Worm (Caenorhabditis elegans) whole organism, L3 larva: Measurements from ENCODE around the gene arv-1.

Experiments used
- R02D3.7 ChIP-seq: fragments of 150-350 bp; optimal IDR thresholded peaks from 2 replicates; lab custom pipeline; 2014; ENCODE audit warnings: missing biosample characterization, missing genetic modification characterization
- ZK546.5 ChIP-seq: sonication (generic microtip); optimal IDR thresholded peaks from 2 replicates; lab custom pipeline; 2017; ENCODE audit warnings: missing biosample characterization, missing genetic modification characterization
- aly-2 ChIP-seq: fragments of 150-350 bp; optimal IDR thresholded peaks from 2 replicates; lab custom pipeline; 2014; ENCODE audit warnings: missing biosample characterization, missing genetic modification characterization
- ama-1 ChIP-seq: fragments of 150-350 bp; optimal IDR thresholded peaks from 2 replicates; lab custom pipeline; 2018
- ceh-16 ChIP-seq: sonication (generic microtip); optimal IDR thresholded peaks from 2 replicates; lab custom pipeline; 2017; ENCODE audit warnings: missing biosample characterization, missing genetic modification characterization
- ceh-28 ChIP-seq: fragments of 150-350 bp; optimal IDR thresholded peaks from 2 replicates; lab custom pipeline; 2014; ENCODE audit warnings: missing biosample characterization, missing genetic modification reagents, missing genetic modification characterization
- ceh-82 ChIP-seq: fragments of 150-350 bp; optimal IDR thresholded peaks from 2 replicates; lab custom pipeline; 2014; ENCODE audit warnings: missing biosample characterization, missing genetic modification characterization
- ceh-9 ChIP-seq: sonication (generic microtip); optimal IDR thresholded peaks from 2 replicates; lab custom pipeline; 2018; ENCODE audit warnings: missing biosample characterization, missing genetic modification characterization
- daf-12 ChIP-seq: fragments of 150-350 bp; optimal IDR thresholded peaks from 2 replicates; lab custom pipeline; 2014; ENCODE audit warnings: missing biosample characterization, missing genetic modification reagents, missing genetic modification characterization
- egl-27 ChIP-seq: sonication (generic microtip); optimal IDR thresholded peaks from 4 replicates; lab custom pipeline; 2017; ENCODE audit warnings: missing biosample characterization, missing genetic modification reagents, missing genetic modification characterization
- egl-5 ChIP-seq: fragments of 150-350 bp; optimal IDR thresholded peaks from 2 replicates; lab custom pipeline; 2017; ENCODE audit warnings: missing biosample characterization, missing genetic modification reagents, missing genetic modification characterization, inconsistent platforms
- elt-2 ChIP-seq: sonication (generic microtip); optimal IDR thresholded peaks from 2 replicates; lab custom pipeline; 2016; ENCODE audit warnings: missing genetic modification reagents, mild to moderate bottlenecking, missing genetic modification characterization, missing compliant biosample characterization
- elt-3 ChIP-seq, 3 experiments: fragments of 150-350 bp in 1 of 3; sonication (generic microtip) in 2 of 3; optimal IDR thresholded peaks; 2 replicates in 2 of 3; 4 replicates in 1 of 3; lab custom pipeline; 2014 to 2017; ENCODE audit warnings: missing biosample characterization in 3 of 3, missing genetic modification characterization in 3 of 3
- eor-1 ChIP-seq, 2 experiments: fragments of 150-350 bp; optimal IDR thresholded peaks; 2 replicates each; lab custom pipeline; 2014 to 2018; ENCODE audit warnings: missing biosample characterization in 2 of 2, missing genetic modification characterization in 2 of 2
- fkh-10 ChIP-seq: sonication (generic microtip); optimal IDR thresholded peaks from 2 replicates; lab custom pipeline; 2017; ENCODE audit warnings: missing biosample characterization, missing genetic modification reagents, missing genetic modification characterization
- fkh-2 ChIP-seq: fragments of 150-350 bp; optimal IDR thresholded peaks from 2 replicates; lab custom pipeline; 2014; ENCODE audit warnings: missing biosample characterization, missing genetic modification reagents, missing genetic modification characterization
- fos-1 ChIP-seq: fragments of 150-350 bp; optimal IDR thresholded peaks from 2 replicates; lab custom pipeline; 2014; ENCODE audit warnings: missing biosample characterization, missing genetic modification characterization
- hmg-11 ChIP-seq: sonication (generic microtip); optimal IDR thresholded peaks from 2 replicates; lab custom pipeline; 2016; ENCODE audit warnings: missing genetic modification characterization, missing compliant biosample characterization
- jun-1 ChIP-seq: fragments of 150-350 bp; optimal IDR thresholded peaks from 2 replicates; lab custom pipeline; 2014; ENCODE audit warnings: missing biosample characterization, missing genetic modification reagents, missing genetic modification characterization
- lin-15B ChIP-seq: fragments of 150-350 bp; optimal IDR thresholded peaks from 2 replicates; lab custom pipeline; 2014; ENCODE audit warnings: missing biosample characterization, missing genetic modification characterization
- lin-39 ChIP-seq: fragments of 150-350 bp; optimal IDR thresholded peaks from 2 replicates; lab custom pipeline; 2018; ENCODE audit warnings: missing biosample characterization, missing genetic modification reagents, missing genetic modification characterization
- mdl-1 ChIP-seq: fragments of 150-350 bp; optimal IDR thresholded peaks from 2 replicates; lab custom pipeline; 2014; ENCODE audit warnings: missing biosample characterization, missing genetic modification characterization
- mml-1 ChIP-seq: fragments of 150-350 bp; sonication (generic microtip); optimal IDR thresholded peaks from 3 replicates; lab custom pipeline; 2014; ENCODE audit warnings: missing biosample characterization, missing genetic modification characterization
- nfya-1 ChIP-seq: sonication (generic microtip); optimal IDR thresholded peaks from 2 replicates; lab custom pipeline; 2017; ENCODE audit warnings: missing genetic modification characterization, mild to moderate bottlenecking, missing compliant biosample characterization, antibody characterized with exemption, moderate library complexity; ENCODE audit not compliant: insufficient read depth
- nhr-12 ChIP-seq: fragments of 150-350 bp; optimal IDR thresholded peaks from 2 replicates; lab custom pipeline; 2014; ENCODE audit warnings: missing biosample characterization, missing genetic modification characterization
- nhr-23 ChIP-seq: fragments of 150-350 bp; optimal IDR thresholded peaks from 2 replicates; lab custom pipeline; 2014; ENCODE audit warnings: missing biosample characterization, missing genetic modification reagents, missing genetic modification characterization
- nhr-237 ChIP-seq: fragments of 150-350 bp; optimal IDR thresholded peaks from 2 replicates; lab custom pipeline; 2014; ENCODE audit warnings: missing biosample characterization, missing genetic modification characterization
- nhr-25 ChIP-seq: sonication (generic microtip); optimal IDR thresholded peaks from 2 replicates; lab custom pipeline; 2017; ENCODE audit warnings: missing biosample characterization, missing genetic modification characterization
- nhr-28 ChIP-seq: fragments of 150-350 bp; optimal IDR thresholded peaks from 2 replicates; lab custom pipeline; 2014; ENCODE audit warnings: missing biosample characterization, missing genetic modification characterization
- nhr-67 ChIP-seq: fragments of 150-350 bp; optimal IDR thresholded peaks from 2 replicates; lab custom pipeline; 2014; ENCODE audit warnings: missing biosample characterization, missing genetic modification characterization
- nhr-76 ChIP-seq: fragments of 150-350 bp; sonication (generic microtip); optimal IDR thresholded peaks from 5 replicates; lab custom pipeline; 2014; ENCODE audit warnings: missing biosample characterization, missing genetic modification characterization
- pha-4 ChIP-seq: fragments of 150-350 bp; optimal IDR thresholded peaks from 2 replicates; lab custom pipeline; 2014; ENCODE audit warnings: missing biosample characterization, missing genetic modification reagents, missing genetic modification characterization
- pqm-1 ChIP-seq: fragments of 150-350 bp; optimal IDR thresholded peaks from 2 replicates; lab custom pipeline; 2017; ENCODE audit warnings: missing biosample characterization, missing genetic modification characterization, inconsistent platforms
- sea-2 ChIP-seq: fragments of 150-350 bp; sonication (generic microtip); optimal IDR thresholded peaks from 4 replicates; lab custom pipeline; 2014; ENCODE audit warnings: missing biosample characterization, missing genetic modification reagents, missing genetic modification characterization
- skn-1 ChIP-seq: fragments of 150-350 bp; optimal IDR thresholded peaks from 2 replicates; lab custom pipeline; 2014; ENCODE audit warnings: missing biosample characterization, missing genetic modification characterization
- snpc-4 ChIP-seq: fragments of 150-350 bp; optimal IDR thresholded peaks from 2 replicates; lab custom pipeline; 2014; ENCODE audit warnings: missing biosample characterization, missing genetic modification characterization
- tbx-2 ChIP-seq: sonication (generic microtip); optimal IDR thresholded peaks from 2 replicates; lab custom pipeline; 2016; ENCODE audit warnings: mild to moderate bottlenecking, missing genetic modification characterization, missing compliant biosample characterization
- unc-39 ChIP-seq: sonication (generic microtip); optimal IDR thresholded peaks from 4 replicates; lab custom pipeline; 2017; ENCODE audit warnings: missing biosample characterization, missing genetic modification characterization
- unc-62 ChIP-seq: fragments of 150-350 bp; sonication (generic microtip); optimal IDR thresholded peaks from 4 replicates; lab custom pipeline; 2014; ENCODE audit warnings: missing biosample characterization, missing genetic modification reagents, missing genetic modification characterization
- zag-1 ChIP-seq: fragments of 150-350 bp; optimal IDR thresholded peaks from 2 replicates; lab custom pipeline; 2014; ENCODE audit warnings: missing biosample characterization, missing genetic modification characterization

The arv-1 gene

ce11 chrII:10203765-10204164 lies 3.1 kb upstream of the arv-1 start:
- TF ChIP-seq pha-4 (tag; lab: Kevin White, UChicago) (no peak), nhr-76 (tag; lab: Kevin White, UChicago) (no peak), nhr-25 (tag; lab: Kevin White, UChicago) (peak; percentile 40)

- TF ChIP-seq aly-2 (tag; lab: Kevin White, UChicago): no peak
- no peak for TF ChIP-seq ceh-82 (tag; lab: Kevin White, UChicago)
- no peak for TF ChIP-seq jun-1 (tag; lab: Kevin White, UChicago)
- TF ChIP-seq ceh-16 (tag; lab: Kevin White, UChicago): no peak
- no peak for TF ChIP-seq daf-12
- TF ChIP-seq mdl-1: no peak
- peak; percentile 20 for TF ChIP-seq nfya-1 (tag; lab: Kevin White, UChicago)
- no peak for TF ChIP-seq zag-1 (tag; lab: Kevin White, UChicago)
- no peak for TF ChIP-seq fkh-2 (tag; lab: Kevin White, UChicago)
- TF ChIP-seq tbx-2 (tag; lab: Kevin White, UChicago): no peak
- peak; percentile 26 for TF ChIP-seq egl-5 (tag; lab: Kevin White, UChicago)
- TF ChIP-seq snpc-4 (tag; lab: Kevin White, UChicago): no peak
- no peak for TF ChIP-seq nhr-12 (tag; lab: Kevin White, UChicago)
- no peak for TF ChIP-seq nhr-23
- no peak for TF ChIP-seq sea-2 (GFP tag; lab: Kevin White, UChicago)
- TF ChIP-seq hmg-11 (tag; lab: Kevin White, UChicago): no peak
Observed at ce11 chrII:10203067-10203466, 2.4 kb upstream of the arv-1 start.

- TF ChIP-seq nhr-23: no peak
- TF ChIP-seq nfya-1 (tag; lab: Kevin White, UChicago): peak; percentile 68
- no peak for TF ChIP-seq mdl-1
- peak; percentile 18 for TF ChIP-seq hmg-11 (tag; lab: Kevin White, UChicago)
- TF ChIP-seq lin-15B (tag; lab: Kevin White, UChicago): peak; percentile 25
- TF ChIP-seq snpc-4 (tag; lab: Kevin White, UChicago): peak; percentile 32
- no peak for TF ChIP-seq aly-2 (tag; lab: Kevin White, UChicago)
- TF ChIP-seq R02D3.7: no peak
Observed at ce11 chrII:10202275-10202674, 1.7 kb upstream of the arv-1 start.

ce11 chrII:10199906-10200305 lies 717 bp downstream of the arv-1 start, which contains the start of gene R05H5.4:
Gene R05H5.4, minus strand, starts transcription at chrII:10200006.
- no peak for TF ChIP-seq nhr-76 (tag; lab: Kevin White, UChicago)
- no peak for TF ChIP-seq nhr-25 (tag; lab: Kevin White, UChicago)
- TF ChIP-seq mml-1 (tag; lab: Kevin White, UChicago): no peak
- no peak for TF ChIP-seq pqm-1 (tag; lab: Kevin White, UChicago)
- no peak for TF ChIP-seq nhr-237 (tag; lab: Kevin White, UChicago)
- no peak for TF ChIP-seq unc-39
- no peak for TF ChIP-seq snpc-4 (tag; lab: Kevin White, UChicago)
- no peak for TF ChIP-seq unc-62 (GFP tag; lab: Kevin White, UChicago)
- no peak for TF ChIP-seq ZK546.5
- no peak for TF ChIP-seq aly-2 (tag; lab: Kevin White, UChicago)
- TF ChIP-seq fos-1 (tag; lab: Kevin White, UChicago): no peak
- no peak for TF ChIP-seq nhr-67
- no peak for TF ChIP-seq pha-4 (tag; lab: Kevin White, UChicago)
- TF ChIP-seq ceh-28: no peak
- no peak for TF ChIP-seq nhr-28 (tag; lab: Kevin White, UChicago)

- TF ChIP-seq ceh-28 (no peak), nhr-67 (no peak)
Observed at ce11 chrII:10198486-10198885, 2.1 kb downstream of the arv-1 start.

- no peak for TF ChIP-seq ceh-9
- no peak for TF ChIP-seq zag-1 (tag; lab: Kevin White, UChicago)
- TF ChIP-seq sea-2 (GFP tag; lab: Kevin White, UChicago): no peak
- TF ChIP-seq fkh-2 (tag; lab: Kevin White, UChicago): no peak
- TF ChIP-seq aly-2 (tag; lab: Kevin White, UChicago): no peak
- no peak for TF ChIP-seq fos-1 (tag; lab: Kevin White, UChicago)
- no peak for TF ChIP-seq ceh-82 (tag; lab: Kevin White, UChicago)
- TF ChIP-seq elt-3 (tag; optimal IDR thresholded peaks at IDR 0.05; lab: Kevin White, UChicago): no peak
- TF ChIP-seq nfya-1 (tag; lab: Kevin White, UChicago): peak; percentile 72
- TF ChIP-seq snpc-4 (tag; lab: Kevin White, UChicago): peak; percentile 45
- TF ChIP-seq skn-1 (tag; lab: Kevin White, UChicago): no peak
- TF ChIP-seq nhr-76 (tag; lab: Kevin White, UChicago): no peak
- no peak for TF ChIP-seq nhr-67
- peak; percentile 24 for TF ChIP-seq nhr-25 (tag; lab: Kevin White, UChicago)
- peak; percentile 54 for TF ChIP-seq lin-39
- no peak for TF ChIP-seq elt-2 (tag; lab: Kevin White, UChicago)
- TF ChIP-seq egl-5 (tag; lab: Kevin White, UChicago): no peak
- TF ChIP-seq ama-1 (lab: Kevin White, UChicago): no peak
- no peak for TF ChIP-seq tbx-2 (tag; lab: Kevin White, UChicago)
- no peak for TF ChIP-seq egl-27 (tag; lab: Kevin White, UChicago)
- no peak for TF ChIP-seq unc-62 (GFP tag; lab: Kevin White, UChicago)
- peak; percentile 70 for TF ChIP-seq fkh-10 (GFP tag; lab: Kevin White, UChicago)
- TF ChIP-seq eor-1 (tag; optimal IDR thresholded peaks at IDR 0.05; lab: Kevin White, UChicago): no peak
- peak; percentile 73 for TF ChIP-seq R02D3.7
- TF ChIP-seq jun-1 (tag; lab: Kevin White, UChicago): no peak
Observed at ce11 chrII:10197091-10197675, 3.4 kb downstream of the arv-1 start, which contains the start of gene R05H5.3. Gene R05H5.3, plus strand, starts transcription at chrII:10197625.
